Fruit fly (Drosophila melanogaster): ENCODE data around the gene CG2698.

DNA sequence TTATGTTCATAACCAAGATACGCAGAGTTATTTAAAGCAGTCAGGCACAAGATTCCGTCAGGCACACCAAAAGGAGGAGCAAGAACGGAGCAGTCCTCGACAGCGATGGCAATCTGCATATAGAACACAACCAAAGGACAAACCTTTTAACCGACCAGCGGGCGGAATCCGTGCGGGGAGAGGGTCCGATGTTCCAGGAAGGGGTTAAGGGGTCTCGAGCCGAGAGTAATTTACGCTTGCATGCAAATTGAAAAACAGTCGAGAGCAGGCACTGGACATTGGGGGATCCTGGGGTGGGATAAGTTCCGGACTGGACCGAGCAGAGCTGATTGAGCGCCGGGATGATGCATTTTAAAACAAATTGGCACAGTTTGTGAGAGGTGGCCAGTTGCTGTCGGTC, 30.7 kb upstream of the CG2698 start:
- no peak for TF ChIP-seq Myc (optimal IDR thresholded peaks at IDR 0.05)
- no peak for TF ChIP-seq insv (optimal IDR thresholded peaks at IDR 0.05)
- TF ChIP-seq Sin3A (optimal IDR thresholded peaks at IDR 0.05): no peak
- no peak for TF ChIP-seq psq (optimal IDR thresholded peaks at IDR 0.05)
- TF ChIP-seq ttk (optimal IDR thresholded peaks at IDR 0.05): no peak

Measured in Kc167 (cell line).